Fruit fly (Drosophila melanogaster) whole organism, wandering third instar larva: ENCODE results near the gene CSN1a.

ENCODE experiments used
- Hr78 ChIP-seq: fragments of >200 bp; optimal IDR thresholded peaks from 2 replicates; lab custom pipeline; 2017; ENCODE audit warnings: missing biosample characterization, missing genetic modification characterization
- Myc ChIP-seq: fragments of >200 bp; optimal IDR thresholded peaks from 2 replicates; lab custom pipeline; 2017
- OdsH ChIP-seq: fragments of 200-800 bp; sonication (Bioruptor generic); optimal IDR thresholded peaks from 2 replicates; lab custom pipeline; 2016; ENCODE audit warnings: missing biosample characterization, mild to moderate bottlenecking, missing genetic modification characterization
- Vsx2 ChIP-seq: fragments of 200-300, 225-300 bp; sonication (Bioruptor generic); optimal IDR thresholded peaks from 2 replicates; lab custom pipeline; 2018; ENCODE audit warnings: missing biosample characterization, missing genetic modification characterization; ENCODE audit not compliant: partially characterized antibody
- br ChIP-seq: fragments of 200-800 bp; sonication (Bioruptor generic); optimal IDR thresholded peaks from 2 replicates; lab custom pipeline; 2016; ENCODE audit warnings: missing biosample characterization, missing genetic modification characterization
- h ChIP-seq: fragments of 200-800 bp; sonication (Bioruptor generic); optimal IDR thresholded peaks from 3 replicates; lab custom pipeline; 2016; ENCODE audit warnings: missing biosample characterization, mild to moderate bottlenecking, missing genetic modification characterization
- lola ChIP-seq: fragments of >200 bp; optimal IDR thresholded peaks from 2 replicates; lab custom pipeline; 2017; ENCODE audit warnings: missing biosample characterization, missing genetic modification characterization
- tai ChIP-seq: sonication (Bioruptor generic); optimal IDR thresholded peaks from 2 replicates; lab custom pipeline; 2016; ENCODE audit warnings: missing biosample characterization, missing genetic modification characterization
- woc ChIP-seq: sonication (Bioruptor generic); optimal IDR thresholded peaks from 2 replicates; lab custom pipeline; 2016; ENCODE audit warnings: missing biosample characterization, mild to moderate bottlenecking, missing genetic modification characterization

DNA sequence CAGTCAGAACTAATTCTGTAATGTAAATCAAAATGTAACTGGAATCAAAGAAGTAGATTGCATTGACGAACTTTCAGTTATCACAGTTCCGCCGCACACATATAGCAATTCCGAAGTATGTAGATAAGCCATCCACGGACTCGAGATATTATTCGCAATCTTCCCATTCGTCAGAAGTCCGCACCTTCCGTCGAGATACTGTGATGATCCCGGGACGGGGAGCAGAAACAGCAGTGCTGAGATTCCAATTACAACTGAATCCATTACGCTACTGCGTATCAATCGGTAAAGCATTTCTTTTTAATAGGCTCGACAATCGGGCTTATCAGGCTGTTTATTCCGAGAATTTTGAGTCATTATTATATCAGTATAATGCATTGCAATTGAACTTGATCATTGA, 12.1 kb downstream of the CSN1a start, which contains the start of gene CG4650:
- TF ChIP-seq OdsH (GFP tag; lab: Kevin White, UChicago), result no peak
- no peak for TF ChIP-seq Myc
- TF ChIP-seq tai, result no peak
- no peak for TF ChIP-seq lola
- no peak for TF ChIP-seq h (GFP tag; lab: Kevin White, UChicago)
- no peak for TF ChIP-seq woc
- no peak for TF ChIP-seq Hr78 (GFP tag; lab: Kevin White, UChicago)
- no peak for TF ChIP-seq br (GFP tag; lab: Kevin White, UChicago)
- no peak for TF ChIP-seq Vsx2 (GFP tag; lab: Kevin White, UChicago)
